Fruit fly (Drosophila melanogaster): ENCODE measurements around the gene CG32119.

Gene CG32119

dm6 chr3L:13213360-13213759, 35.1 kb downstream of the CG32119 start (continued):
- no peak for TF ChIP-seq CG4730 (GFP tag; IDR thresholded peaks at IDR 0.05)
- peak; percentile 27 for TF ChIP-seq CG3281 (GFP tag; optimal IDR thresholded peaks at IDR 0.05)
- no peak for TF ChIP-seq emc (GFP tag; optimal IDR thresholded peaks at IDR 0.05)
- TF ChIP-seq Nf-YB (GFP tag; optimal IDR thresholded peaks at IDR 0.05): peak; percentile 43
- no peak for TF ChIP-seq YL-1 (GFP tag; optimal IDR thresholded peaks at IDR 0.05)
- no peak for TF ChIP-seq wdn (GFP tag; IDR thresholded peaks at IDR 0.05)
- TF ChIP-seq psq (GFP tag; optimal IDR thresholded peaks at IDR 0.05): no peak
- TF ChIP-seq zen2 (GFP tag; IDR thresholded peaks at IDR 0.05; ENCODE audit: partially characterized antibody): no peak
- no peak for TF ChIP-seq E2f2 (GFP tag; IDR thresholded peaks at IDR 0.05)
- no peak; the same call in 1 of the 3 replicates for TF ChIP-seq tgo (GFP tag; IDR thresholded peaks at IDR 0.05)
- TF ChIP-seq Mad (GFP tag; optimal IDR thresholded peaks at IDR 0.05): peak; percentile 19
- TF ChIP-seq Bgb (GFP tag; IDR thresholded peaks at IDR 0.05; ENCODE audit: partially characterized antibody): no peak
- peak; percentile 32 for TF ChIP-seq ems (GFP tag; optimal IDR thresholded peaks at IDR 0.05)
- TF ChIP-seq p53 (GFP tag; optimal IDR thresholded peaks at IDR 0.05): no peak
- TF ChIP-seq zf30C (GFP tag; optimal IDR thresholded peaks at IDR 0.05): peak; percentile 79
- TF ChIP-seq D (optimal IDR thresholded peaks at IDR 0.05): no peak
- TF ChIP-seq D (GFP tag; optimal IDR thresholded peaks at IDR 0.05): peak; percentile 71
- no peak for TF ChIP-seq jumu (GFP tag; optimal IDR thresholded peaks at IDR 0.05)
- peak; percentile 30 for TF ChIP-seq cwo (GFP tag; optimal IDR thresholded peaks at IDR 0.05)
- peak; percentile 50 for TF ChIP-seq Hr3 (GFP tag; optimal IDR thresholded peaks at IDR 0.05)
- TF ChIP-seq CG12299 (tag; optimal IDR thresholded peaks at IDR 0.05): no peak
- TF ChIP-seq Hr51 (GFP tag; optimal IDR thresholded peaks at IDR 0.05): peak in 1 of 2 experiments; percentile 52
- TF ChIP-seq stc (GFP tag; IDR thresholded peaks at IDR 0.05): peak; percentile 68
- TF ChIP-seq chif (GFP tag; optimal IDR thresholded peaks at IDR 0.05): peak; percentile 71 to 75
- peak; percentile 52 for TF ChIP-seq Sox100B (GFP tag; optimal IDR thresholded peaks at IDR 0.05)
- TF ChIP-seq Dbx (GFP tag; IDR thresholded peaks at IDR 0.05): no peak
- TF ChIP-seq onecut (GFP tag; IDR thresholded peaks at IDR 0.05): peak; percentile 25
- TF ChIP-seq sima (GFP tag; optimal IDR thresholded peaks at IDR 0.05): no peak
- TF ChIP-seq CG11560 (tag; IDR thresholded peaks at IDR 0.05): no peak
- no peak for TF ChIP-seq CkIIα-i1 (GFP tag; IDR thresholded peaks at IDR 0.05)
- peak; percentile 82 for TF ChIP-seq CG1529 (GFP tag; optimal IDR thresholded peaks at IDR 0.05)
- no peak for TF ChIP-seq sna (GFP tag; IDR thresholded peaks at IDR 0.05; ENCODE audit: partially characterized antibody)
- TF ChIP-seq CG2889 (GFP tag; IDR thresholded peaks at IDR 0.05): no peak
- TF ChIP-seq CG17829 (tag; optimal IDR thresholded peaks at IDR 0.05): peak; percentile 48
- peak; percentile 3 for TF ChIP-seq Atf-2 (GFP tag; optimal IDR thresholded peaks at IDR 0.05)
- TF ChIP-seq Taf1 (GFP tag; IDR thresholded peaks at IDR 0.05): no peak
- peak; percentile 26 for TF ChIP-seq CG6254 (GFP tag; optimal IDR thresholded peaks at IDR 0.05)
- TF ChIP-seq Dp (GFP tag; optimal IDR thresholded peaks at IDR 0.05): no peak
- no peak for TF ChIP-seq Dip3 (GFP tag; optimal IDR thresholded peaks at IDR 0.05)
- peak; percentile 39 for TF ChIP-seq nmo (GFP tag; optimal IDR thresholded peaks at IDR 0.05)
- peak; percentile 12 for TF ChIP-seq pb (GFP tag; optimal IDR thresholded peaks at IDR 0.05)
- peak; percentile 73 for TF ChIP-seq bab2 (GFP tag; optimal IDR thresholded peaks at IDR 0.05)
- TF ChIP-seq CG32767 (GFP tag; IDR thresholded peaks at IDR 0.05): peak; percentile 58; the same call in 1 of the 2 replicates
- TF ChIP-seq CG15269 (tag; optimal IDR thresholded peaks at IDR 0.05): peak; percentile 21
- no peak for TF ChIP-seq rib (GFP tag; IDR thresholded peaks at IDR 0.05)
- no peak for TF ChIP-seq mld (GFP tag; IDR thresholded peaks at IDR 0.05; ENCODE audit: partially characterized antibody)
- TF ChIP-seq fru (optimal IDR thresholded peaks at IDR 0.05): no peak
- TF ChIP-seq CG1603 (tag; optimal IDR thresholded peaks at IDR 0.05): peak; percentile 80
- TF ChIP-seq ara (GFP tag; IDR thresholded peaks at IDR 0.05): peak; percentile 64
- TF ChIP-seq row (GFP tag; IDR thresholded peaks at IDR 0.05): peak; percentile 76
- TF ChIP-seq Poxn (GFP tag; IDR thresholded peaks at IDR 0.05): no peak
- TF ChIP-seq NfI (GFP tag; optimal IDR thresholded peaks at IDR 0.05): peak; percentile 5

Data from whole organism, embryonic.